Worm (Caenorhabditis elegans) whole organism, L4/young adult: ENCODE measurements around the gene srz-56.

Experiments used
- dao-5 ChIP-seq: sonication (generic microtip); optimal IDR thresholded peaks from 2 replicates; lab custom pipeline; 2016; ENCODE audit warnings: missing genotype, missing genetic modification characterization, moderate library complexity, missing compliant biosample characterization
- him-1 ChIP-seq: sonication (generic microtip); optimal IDR thresholded peaks from 2 replicates; lab custom pipeline; 2016; ENCODE audit warnings: missing genotype, missing genetic modification reagents, missing genetic modification characterization, missing compliant biosample characterization

ce11 chrIII:2240471-2240870 is at the start of gene srz-56:
- TF ChIP-seq dao-5 (tag; lab: Kevin White, UChicago) (no peak), him-1 (tag; lab: Kevin White, UChicago) (no peak)
